Worm (Caenorhabditis elegans) whole organism, L2 larva: ENCODE measurements around the gene F47B7.2.

ENCODE experiments used
- R02D3.7 ChIP-seq: fragments of 150-350 bp; optimal IDR thresholded peaks from 2 replicates; lab custom pipeline; 2014; ENCODE audit warnings: missing biosample characterization, missing genetic modification characterization
- ZK546.5 ChIP-seq: sonication (generic microtip); optimal IDR thresholded peaks from 2 replicates; lab custom pipeline; 2017; ENCODE audit warnings: missing biosample characterization, missing genetic modification characterization
- ceh-82 ChIP-seq: fragments of 150-350 bp; optimal IDR thresholded peaks from 2 replicates; lab custom pipeline; 2014; ENCODE audit warnings: missing biosample characterization, missing genetic modification characterization
- nhr-21 ChIP-seq: fragments of 150-350 bp; optimal IDR thresholded peaks from 2 replicates; lab custom pipeline; 2014; ENCODE audit warnings: missing biosample characterization, missing genetic modification characterization
- sem-4 ChIP-seq: fragments of 150-350 bp; optimal IDR thresholded peaks from 2 replicates; lab custom pipeline; 2014; ENCODE audit warnings: missing biosample characterization, missing genetic modification reagents, missing genetic modification characterization
- unc-62 ChIP-seq: fragments of 150-350 bp; optimal IDR thresholded peaks from 2 replicates; lab custom pipeline; 2014; ENCODE audit warnings: missing biosample characterization, missing genetic modification reagents, missing genetic modification characterization
- ztf-11 ChIP-seq: sonication (generic microtip); optimal IDR thresholded peaks from 2 replicates; lab custom pipeline; 2017; ENCODE audit warnings: missing biosample characterization, missing genetic modification characterization

DNA sequence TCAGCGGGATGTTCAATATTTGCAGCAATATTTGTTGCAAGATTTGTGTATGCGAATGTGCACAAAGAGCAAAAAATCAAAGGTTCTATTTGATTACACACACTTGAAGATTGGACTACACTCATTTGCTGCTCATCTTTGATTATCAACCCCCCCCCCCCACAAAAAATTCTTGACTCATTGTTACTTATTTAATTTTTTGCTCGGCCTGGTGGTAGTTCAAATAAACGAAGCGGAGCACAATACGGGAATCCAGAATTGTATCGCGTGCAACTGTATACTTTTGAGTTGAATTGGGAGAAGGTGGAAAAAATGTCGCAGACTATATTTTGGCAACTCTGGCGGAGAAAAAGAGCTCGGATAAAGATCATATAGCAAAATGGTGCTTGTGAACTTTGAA is 23.1 kb downstream of the F47B7.2 start, which contains the start of gene F35A5.5:
- TF ChIP-seq R02D3.7 (tag; lab: Kevin White, UChicago) (no peak), ZK546.5 (no peak), sem-4 (tag; lab: Kevin White, UChicago) (no peak), unc-62 (GFP tag; lab: Kevin White, UChicago) (no peak), ceh-82 (tag; lab: Kevin White, UChicago) (no peak), nhr-21 (no peak), ztf-11 (tag; lab: Kevin White, UChicago) (no peak)
